Fruit fly (Drosophila melanogaster) whole organism, adult: ENCODE data around the gene Hou.

Experiments
- CG11617 ChIP-seq: fragments of 200-800 bp; sonication (Bioruptor generic); optimal IDR thresholded peaks from 2 replicates; lab custom pipeline; 2017; ENCODE audit warnings: mild to moderate bottlenecking, missing biosample characterization, missing genetic modification reagents, missing genetic modification characterization
- CG12768 ChIP-seq: fragments of 200-800 bp; sonication (Bioruptor generic); optimal IDR thresholded peaks from 2 replicates; lab custom pipeline; 2017; ENCODE audit warnings: missing biosample characterization, missing genetic modification characterization, mild to moderate bottlenecking, moderate library complexity, missing genetic modification reagents
- CG14711 ChIP-seq: fragments of 200-800 bp; sonication (Bioruptor generic); optimal IDR thresholded peaks from 2 replicates; lab custom pipeline; 2018; ENCODE audit warnings: missing biosample characterization, mild to moderate bottlenecking, missing genetic modification characterization, moderate library complexity
- CG1620 ChIP-seq: fragments of 200-800 bp; sonication (Bioruptor generic); optimal IDR thresholded peaks from 2 replicates; lab custom pipeline; 2016; ENCODE audit warnings: missing biosample characterization, missing genetic modification characterization
- CG33017 ChIP-seq: fragments of 200-800 bp; sonication (Bioruptor generic); optimal IDR thresholded peaks from 2 replicates; lab custom pipeline; 2018; ENCODE audit warnings: missing biosample characterization, mild to moderate bottlenecking, missing genetic modification characterization, moderate library complexity
- CG5204 ChIP-seq: fragments of 200-800 bp; sonication (Bioruptor generic); optimal IDR thresholded peaks from 2 replicates; lab custom pipeline; 2016; ENCODE audit warnings: missing biosample characterization, missing genetic modification characterization
- CG7045 ChIP-seq: fragments of 200-800 bp; sonication (Bioruptor generic); optimal IDR thresholded peaks from 2 replicates; lab custom pipeline; 2017; ENCODE audit warnings: missing biosample characterization, mild to moderate bottlenecking, missing genetic modification characterization
- CG7101 ChIP-seq: fragments of 200-800 bp; sonication (Bioruptor generic); optimal IDR thresholded peaks from 2 replicates; lab custom pipeline; 2018; ENCODE audit warnings: missing biosample characterization, mild to moderate bottlenecking, missing genetic modification characterization, moderate library complexity
- Clk ChIP-seq: fragments of 200-800 bp; sonication (Bioruptor generic); optimal IDR thresholded peaks from 2 replicates; lab custom pipeline; 2017; ENCODE audit warnings: missing biosample characterization, missing genetic modification characterization
- Crg-1 ChIP-seq: fragments of 200-800 bp; sonication (Bioruptor generic); optimal IDR thresholded peaks from 2 replicates; lab custom pipeline; 2016; ENCODE audit warnings: missing biosample characterization, missing genetic modification characterization
- Hr96 ChIP-seq: fragments of 200-800 bp; sonication (Bioruptor generic); optimal IDR thresholded peaks from 2 replicates; lab custom pipeline; 2016; ENCODE audit warnings: missing biosample characterization, missing genetic modification characterization
- Mnt ChIP-seq: fragments of 200-800 bp; sonication (Bioruptor generic); optimal IDR thresholded peaks from 2 replicates; lab custom pipeline; 2016; ENCODE audit warnings: missing biosample characterization, mild to moderate bottlenecking, missing genetic modification characterization
- bab1 ChIP-seq: fragments of 200-800 bp; sonication (Bioruptor generic); optimal IDR thresholded peaks from 3 replicates; lab custom pipeline; 2019; ENCODE audit warnings: missing biosample characterization, mild to moderate bottlenecking, missing genetic modification characterization, moderate library complexity
- cic ChIP-seq: fragments of 200-800 bp; sonication (Bioruptor generic); optimal IDR thresholded peaks from 2 replicates; lab custom pipeline; 2017; ENCODE audit warnings: missing biosample characterization, mild to moderate bottlenecking, missing genetic modification characterization, moderate library complexity
- cnc ChIP-seq, 2 experiments: fragments of >200 bp; optimal IDR thresholded peaks; 2 replicates each; lab custom pipeline; 2017
- kay ChIP-seq: fragments of 200-800 bp; sonication (Bioruptor generic); peaks from one replicate; lab custom pipeline; 2016; ENCODE audit warnings: missing biosample characterization, missing genetic modification characterization, borderline replicate concordance
- ovo ChIP-seq: fragments of 200-800 bp; sonication (Bioruptor generic); optimal IDR thresholded peaks from 2 replicates; lab custom pipeline; 2016; ENCODE audit warnings: missing biosample characterization, missing genetic modification characterization
- pad ChIP-seq: fragments of 200-800 bp; sonication (Bioruptor generic); optimal IDR thresholded peaks from 3 replicates; lab custom pipeline; 2017; ENCODE audit warnings: missing biosample characterization, missing genetic modification characterization, mild to moderate bottlenecking, moderate library complexity, missing genetic modification reagents
- tj ChIP-seq: fragments of 200-800 bp; sonication (Bioruptor generic); optimal IDR thresholded peaks from 3 replicates; lab custom pipeline; 2017; ENCODE audit warnings: missing biosample characterization, mild to moderate bottlenecking, missing genetic modification characterization, moderate library complexity
- toe ChIP-seq: fragments of 200-800 bp; sonication (Bioruptor generic); optimal IDR thresholded peaks from 2 replicates; lab custom pipeline; 2016; ENCODE audit warnings: missing biosample characterization, missing genetic modification characterization

Hou gene

DNA sequence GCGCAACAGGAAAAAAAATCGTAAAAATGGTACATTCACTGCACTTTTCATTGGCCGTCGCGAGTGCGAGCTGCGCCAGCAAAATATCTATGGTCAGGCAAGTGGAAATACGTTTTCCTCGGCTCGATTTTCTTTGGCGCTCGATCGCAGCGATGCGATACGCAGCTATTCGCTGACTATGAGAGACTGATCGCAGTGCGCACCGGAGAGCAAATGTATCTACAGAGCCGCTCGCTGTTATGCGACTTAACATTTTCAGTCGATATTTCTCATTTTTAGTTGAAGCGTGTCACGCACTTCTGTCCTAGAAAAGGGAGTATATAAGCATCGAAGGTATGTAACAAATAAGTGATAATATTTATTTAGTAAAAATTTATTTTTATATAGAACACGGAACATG lies 15.5 kb downstream of the Hou start, which contains the start of gene wgn:
TSS of gene wgn (minus strand) at position 193 of the 400 bp plus-strand sequence.
- TF ChIP-seq cic (GFP tag; lab: Kevin White, UChicago): no peak
- peak; percentile 98 for TF ChIP-seq tj (GFP tag; lab: Kevin White, UChicago)

DNA sequence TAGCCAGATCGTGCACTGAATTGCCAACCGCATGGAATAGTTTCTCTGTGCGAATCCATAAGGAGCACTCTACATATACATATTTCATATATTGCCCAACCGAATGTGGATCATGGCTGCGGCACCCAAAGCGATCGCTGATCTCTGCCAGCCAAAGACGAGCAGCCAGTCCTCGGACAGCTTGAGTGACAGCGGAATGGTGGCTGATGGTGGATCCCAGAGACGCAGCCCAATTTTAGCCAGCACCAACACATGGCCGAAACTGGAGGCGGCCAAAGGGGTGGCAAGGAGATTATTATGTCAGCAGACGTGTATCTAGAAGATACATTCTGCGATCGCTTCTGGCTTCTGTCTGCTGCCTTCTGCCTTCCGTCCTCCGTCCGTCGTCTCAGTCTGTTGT lies 19.3 kb downstream of the Hou start:
- TF ChIP-seq cic (GFP tag; lab: Kevin White, UChicago) (no peak), bab1 (no peak), Mnt (GFP tag; lab: Kevin White, UChicago) (no peak), CG5204 (GFP tag; lab: Kevin White, UChicago) (no peak), CG1620 (GFP tag; lab: Kevin White, UChicago) (no peak), CG14711 (tag; lab: Kevin White, UChicago) (no peak)

DNA sequence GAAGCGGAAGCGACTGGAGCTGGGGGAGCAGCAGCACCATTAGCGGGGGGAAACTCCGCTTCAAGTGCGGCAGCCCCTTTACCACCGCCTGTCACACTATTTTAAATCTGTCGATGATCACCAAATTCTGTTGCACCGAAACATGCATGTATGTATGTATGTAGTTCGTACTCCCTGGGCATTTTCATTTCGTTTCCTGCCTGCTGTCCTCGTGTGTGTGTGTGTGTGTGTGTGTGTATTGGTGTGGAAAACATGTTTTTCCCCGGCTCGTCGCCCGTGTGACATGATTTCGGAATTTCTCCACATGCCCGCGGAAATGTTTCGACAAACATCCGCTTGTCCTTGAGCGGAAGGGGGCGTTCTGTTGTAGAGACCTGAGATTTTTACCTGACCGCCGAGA lies 23.2 kb downstream of the Hou start:
- TF ChIP-seq ovo (GFP tag; lab: Kevin White, UChicago): no peak
- no peak for TF ChIP-seq Mnt (GFP tag; lab: Kevin White, UChicago)
- no peak for TF ChIP-seq Hr96 (GFP tag; lab: Kevin White, UChicago)
- no peak for TF ChIP-seq toe (GFP tag; lab: Kevin White, UChicago)
- no peak for TF ChIP-seq tj (GFP tag; lab: Kevin White, UChicago)
- no peak for TF ChIP-seq CG1620 (GFP tag; lab: Kevin White, UChicago)
- TF ChIP-seq CG7101: no peak
- no peak for TF ChIP-seq bab1
- TF ChIP-seq CG7045 (GFP tag; lab: Kevin White, UChicago): no peak
- TF ChIP-seq cnc (optimal IDR thresholded peaks at IDR 0.05; lab: Kevin White, UChicago): no peak
- TF ChIP-seq CG14711 (tag; lab: Kevin White, UChicago): no peak
- TF ChIP-seq CG5204 (GFP tag; lab: Kevin White, UChicago): no peak

DNA sequence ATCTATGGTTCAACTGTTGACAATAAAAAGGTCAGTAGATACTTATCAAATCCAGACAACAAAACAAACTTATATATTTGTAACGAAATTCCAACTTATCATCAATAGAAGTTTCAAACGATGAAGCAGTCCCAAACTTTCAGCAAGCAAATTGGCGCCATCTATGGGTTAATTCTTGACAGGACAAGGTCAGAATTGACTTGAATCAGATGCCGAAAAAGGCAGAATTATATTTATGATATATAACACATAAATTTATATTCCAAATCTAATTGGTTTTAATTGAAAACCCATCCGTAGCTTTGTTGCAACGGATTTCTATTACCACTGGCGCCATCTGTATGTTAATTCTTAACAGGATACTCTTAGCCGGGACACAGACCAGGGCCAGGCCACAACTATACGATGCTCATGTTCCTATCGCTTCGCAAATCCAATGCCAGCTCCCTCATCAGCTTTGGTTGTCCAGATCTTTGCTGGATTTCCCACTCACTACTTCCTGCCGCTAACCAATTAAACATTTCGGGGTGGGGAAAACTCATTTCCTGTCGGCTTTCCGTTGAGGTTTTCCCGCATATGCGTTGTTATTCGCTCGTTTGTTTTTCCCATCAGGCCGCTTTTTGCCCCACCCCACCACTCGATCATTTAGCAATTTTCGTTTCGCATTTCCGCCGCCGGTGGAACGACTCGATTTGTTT lies 28.4 kb downstream of the Hou start:
- TF ChIP-seq Mnt (GFP tag; lab: Kevin White, UChicago) (no peak), CG7101 (no peak), CG14711 (tag; lab: Kevin White, UChicago) (no peak), kay (no peak), Crg-1 (no peak), CG5204 (GFP tag; lab: Kevin White, UChicago) (no peak), CG12768 (no peak), CG11617 (GFP tag; lab: Kevin White, UChicago) (no peak), toe (GFP tag; lab: Kevin White, UChicago) (no peak)

DNA sequence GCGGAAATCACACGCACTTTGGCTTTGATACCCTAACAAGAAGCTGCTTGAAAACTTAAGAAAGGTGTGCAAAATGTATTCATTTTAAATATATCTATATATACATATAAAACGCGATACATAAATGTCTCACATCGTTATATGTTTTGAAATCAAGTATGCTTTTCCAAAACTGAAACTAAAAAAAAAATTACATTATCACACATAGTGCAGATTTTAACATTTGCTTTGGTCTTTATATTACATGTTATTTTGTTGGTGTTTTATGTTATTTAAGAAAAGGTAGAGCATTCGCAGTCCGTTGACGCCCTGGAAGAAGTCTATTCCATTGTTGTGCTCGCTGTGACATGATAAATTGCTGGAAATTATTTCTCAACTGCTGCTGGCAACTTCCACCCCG lies 32.1 kb downstream of the Hou start:
- TF ChIP-seq Hr96 (GFP tag; lab: Kevin White, UChicago) (no peak), Crg-1 (no peak), CG12768 (no peak), Clk (GFP tag; lab: Kevin White, UChicago) (no peak), CG5204 (GFP tag; lab: Kevin White, UChicago) (no peak), kay (no peak), CG33017 (tag; lab: Kevin White, UChicago) (no peak), cnc (optimal IDR thresholded peaks at IDR 0.05; lab: Kevin White, UChicago) (no peak)

DNA sequence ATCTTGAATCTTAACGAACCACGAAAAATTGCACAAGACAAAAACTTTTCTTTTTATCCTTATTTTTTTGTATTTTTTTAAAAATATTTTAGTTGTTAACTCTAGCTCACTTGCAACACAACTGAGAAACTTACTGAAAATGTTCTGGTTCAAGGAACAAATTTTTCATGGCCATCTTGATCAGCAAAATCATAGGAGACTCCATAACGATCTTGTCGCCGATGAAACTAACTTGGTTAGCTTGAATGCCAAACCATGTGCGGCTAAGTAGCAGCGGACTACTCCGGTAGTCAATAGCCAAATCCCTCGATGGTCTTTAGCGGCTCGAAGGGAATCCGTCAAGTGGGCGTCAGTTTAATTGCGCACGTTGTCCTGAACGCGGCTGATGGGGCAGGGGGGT lies 32.8 kb downstream of the Hou start, which contains the start of gene CG15040:
TSS of gene CG15040 (minus strand) at position 101 of the 400 bp plus-strand sequence.
- TF ChIP-seq Clk (GFP tag; lab: Kevin White, UChicago) (no peak), kay (no peak), Crg-1 (no peak), CG12768 (no peak), CG11617 (GFP tag; lab: Kevin White, UChicago) (no peak), ovo (GFP tag; lab: Kevin White, UChicago) (no peak), pad (GFP tag; lab: Kevin White, UChicago) (no peak), CG5204 (GFP tag; lab: Kevin White, UChicago) (no peak), Mnt (GFP tag; lab: Kevin White, UChicago) (no peak), cnc (optimal IDR thresholded peaks at IDR 0.05; lab: Kevin White, UChicago) (no peak), CG33017 (tag; lab: Kevin White, UChicago) (no peak), CG1620 (GFP tag; lab: Kevin White, UChicago) (no peak)

DNA sequence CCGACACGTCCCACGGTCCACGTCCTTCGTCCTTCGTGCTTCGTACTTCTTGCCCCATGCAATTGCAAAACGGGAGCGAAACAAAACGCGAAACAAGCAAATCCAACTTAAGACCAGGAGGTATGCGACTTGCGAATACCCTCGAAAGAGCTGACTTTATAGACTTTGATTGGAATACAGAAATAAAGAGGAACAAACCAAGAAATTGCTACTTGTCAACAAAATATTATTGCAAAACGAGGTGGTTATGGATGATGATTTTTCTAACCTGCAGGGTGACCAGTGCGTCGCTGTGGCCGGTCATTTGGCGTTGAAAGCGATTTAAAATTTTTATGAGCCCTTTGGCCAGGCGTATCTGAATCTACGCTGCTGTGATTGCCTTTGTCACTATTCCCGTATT lies 36.8 kb downstream of the Hou start:
- no peak for TF ChIP-seq tj (GFP tag; lab: Kevin White, UChicago)
- no peak for TF ChIP-seq CG11617 (GFP tag; lab: Kevin White, UChicago)
- no peak for TF ChIP-seq Hr96 (GFP tag; lab: Kevin White, UChicago)
- no peak for TF ChIP-seq Clk (GFP tag; lab: Kevin White, UChicago)
- no peak for TF ChIP-seq cic (GFP tag; lab: Kevin White, UChicago)
- no peak for TF ChIP-seq Mnt (GFP tag; lab: Kevin White, UChicago)
- no peak for TF ChIP-seq CG7101
- no peak for TF ChIP-seq CG12768
- no peak for TF ChIP-seq pad (GFP tag; lab: Kevin White, UChicago)
- TF ChIP-seq cnc (optimal IDR thresholded peaks at IDR 0.05; lab: Kevin White, UChicago): no peak
- TF ChIP-seq toe (GFP tag; lab: Kevin White, UChicago): no peak
- no peak for TF ChIP-seq CG1620 (GFP tag; lab: Kevin White, UChicago)
